Fruit fly (Drosophila melanogaster): ENCODE measurements around the gene CG13003.

Gene CG13003

dm6 chrX:16808654-16809053 lies 67.7 kb downstream of the CG13003 start (continued):
- TF ChIP-seq ATbp (GFP tag; optimal IDR thresholded peaks at IDR 0.05): peak; percentile 2
- TF ChIP-seq Gug (GFP tag; IDR thresholded peaks at IDR 0.05): 0 out of 4 replicates have a peak, but pooled peaks have one; percentile 23
- TF ChIP-seq CG9797 (GFP tag; optimal IDR thresholded peaks at IDR 0.05): no peak
- TF ChIP-seq CG17612 (GFP tag; IDR thresholded peaks at IDR 0.05): no peak
- 0 out of 3 replicates have a peak, but pooled peaks have one; percentile 13 for TF ChIP-seq H15 (GFP tag; IDR thresholded peaks at IDR 0.05)

dm6 chrX:16805768-16806167 lies 70.6 kb downstream of the CG13003 start, which contains the start of gene ppk28:
TSS of gene ppk28 (plus strand) at chrX:16806068.
- TF ChIP-seq Hr39 (optimal IDR thresholded peaks at IDR 0.05): no peak
- TF ChIP-seq Oaz (GFP tag; IDR thresholded peaks at IDR 0.05): no peak
- TF ChIP-seq sens-2 (GFP tag; IDR thresholded peaks at IDR 0.05): no peak
- TF ChIP-seq MESR4 (GFP tag; optimal IDR thresholded peaks at IDR 0.05): no peak
- TF ChIP-seq wor (GFP tag; IDR thresholded peaks at IDR 0.05): no peak
- no peak for TF ChIP-seq exex (tag; optimal IDR thresholded peaks at IDR 0.05)
- TF ChIP-seq HLH3B (GFP tag; IDR thresholded peaks at IDR 0.05): no peak
- TF ChIP-seq CG5180 (GFP tag; optimal IDR thresholded peaks at IDR 0.05): no peak
- TF ChIP-seq CG6854 (GFP tag; optimal IDR thresholded peaks at IDR 0.05): no peak
- TF ChIP-seq Stat92E (GFP tag; optimal IDR thresholded peaks at IDR 0.05): no peak
- TF ChIP-seq CG31441 (GFP tag; IDR thresholded peaks at IDR 0.05): no peak
- TF ChIP-seq ham (GFP tag; IDR thresholded peaks at IDR 0.05): no peak
- TF ChIP-seq ro (GFP tag; IDR thresholded peaks at IDR 0.05): no peak
- TF ChIP-seq lmd (GFP tag; IDR thresholded peaks at IDR 0.05): no peak
- TF ChIP-seq CG6272 (GFP tag; IDR thresholded peaks at IDR 0.05): no peak
- no peak for TF ChIP-seq Sox102F (GFP tag; optimal IDR thresholded peaks at IDR 0.05)
- no peak for TF ChIP-seq slou (GFP tag; optimal IDR thresholded peaks at IDR 0.05)
- no peak for TF ChIP-seq ase (GFP tag; IDR thresholded peaks at IDR 0.05)
- TF ChIP-seq CG17359 (tag; optimal IDR thresholded peaks at IDR 0.05): no peak
- TF ChIP-seq CG7928 (GFP tag; optimal IDR thresholded peaks at IDR 0.05): no peak

dm6 chrX:16803299-16803698 lies 73.0 kb downstream of the CG13003 start, which contains the start of the genes Rai1 and CG13005:
TSS of gene Rai1 (minus strand) at chrX:16803344.
TSS of gene CG13005 (plus strand) at chrX:16803650.
- TF ChIP-seq CG17568 (GFP tag; optimal IDR thresholded peaks at IDR 0.05): no peak
- no peak for TF ChIP-seq p53 (GFP tag; optimal IDR thresholded peaks at IDR 0.05)
- no peak for TF ChIP-seq CG30431 (GFP tag; optimal IDR thresholded peaks at IDR 0.05)
- no peak for TF ChIP-seq CG14667 (GFP tag; IDR thresholded peaks at IDR 0.05)
- TF ChIP-seq CG2120 (GFP tag; optimal IDR thresholded peaks at IDR 0.05): no peak
- no peak for TF ChIP-seq Jarid2 (GFP tag; optimal IDR thresholded peaks at IDR 0.05)
- peak; percentile 86 for TF ChIP-seq unc-4 (GFP tag; IDR thresholded peaks at IDR 0.05; ENCODE audit: partially characterized antibody)
- TF ChIP-seq Opbp (GFP tag; IDR thresholded peaks at IDR 0.05; ENCODE audit: partially characterized antibody): peak; percentile 83
- no peak for TF ChIP-seq CG8089 (GFP tag; optimal IDR thresholded peaks at IDR 0.05)
- TF ChIP-seq phol (tag; optimal IDR thresholded peaks at IDR 0.05): peak; percentile 7
- TF ChIP-seq CG42726 (GFP tag; IDR thresholded peaks at IDR 0.05; ENCODE audit: partially characterized antibody): peak; percentile 67; the same call in 1 of the 2 replicates
- TF ChIP-seq CG16813 (GFP tag; IDR thresholded peaks at IDR 0.05; ENCODE audit: partially characterized antibody): peak; percentile 80
- no peak for TF ChIP-seq dm (GFP tag; optimal IDR thresholded peaks at IDR 0.05)
- peak; percentile 86; the same call in 2 of the 3 replicates for TF ChIP-seq CG6791 (GFP tag; IDR thresholded peaks at IDR 0.05; ENCODE audit: partially characterized antibody)
- TF ChIP-seq CG9932 (GFP tag; IDR thresholded peaks at IDR 0.05): no peak
- no peak for TF ChIP-seq Rfx (GFP tag; IDR thresholded peaks at IDR 0.05)
- TF ChIP-seq Pdp1 (GFP tag; optimal IDR thresholded peaks at IDR 0.05): no peak
- TF ChIP-seq CG8290 (GFP tag; optimal IDR thresholded peaks at IDR 0.05): peak; percentile 43
- TF ChIP-seq CG8290 (tag; optimal IDR thresholded peaks at IDR 0.05): peak in 1 of 2 experiments; percentile 31
- no peak for TF ChIP-seq CG1024 (GFP tag; IDR thresholded peaks at IDR 0.05)
- no peak for TF ChIP-seq tin (GFP tag; optimal IDR thresholded peaks at IDR 0.05)
- TF ChIP-seq CG9797 (GFP tag; optimal IDR thresholded peaks at IDR 0.05): peak; percentile 53
- no peak for TF ChIP-seq ro (GFP tag; IDR thresholded peaks at IDR 0.05)
- TF ChIP-seq lilli (GFP tag; optimal IDR thresholded peaks at IDR 0.05): no peak
- no peak for TF ChIP-seq Xbp1 (GFP tag; optimal IDR thresholded peaks at IDR 0.05)
- no peak for TF ChIP-seq CG2678 (tag; optimal IDR thresholded peaks at IDR 0.05)
- peak; percentile 70 for TF ChIP-seq Dp (GFP tag; optimal IDR thresholded peaks at IDR 0.05)
